Fruit fly (Drosophila melanogaster) ovary, adult (tissue): ENCODE measurements around the gene CG6574.

ENCODE experiments used
- CG17801 ChIP-seq: fragments of 200-800 bp; optimal IDR thresholded peaks from 2 replicates; lab custom pipeline; 2019; ENCODE audit warnings: missing biosample characterization, mild to moderate bottlenecking, missing genetic modification characterization, moderate library complexity; ENCODE audit not compliant: partially characterized antibody

Gene CG6574

DNA sequence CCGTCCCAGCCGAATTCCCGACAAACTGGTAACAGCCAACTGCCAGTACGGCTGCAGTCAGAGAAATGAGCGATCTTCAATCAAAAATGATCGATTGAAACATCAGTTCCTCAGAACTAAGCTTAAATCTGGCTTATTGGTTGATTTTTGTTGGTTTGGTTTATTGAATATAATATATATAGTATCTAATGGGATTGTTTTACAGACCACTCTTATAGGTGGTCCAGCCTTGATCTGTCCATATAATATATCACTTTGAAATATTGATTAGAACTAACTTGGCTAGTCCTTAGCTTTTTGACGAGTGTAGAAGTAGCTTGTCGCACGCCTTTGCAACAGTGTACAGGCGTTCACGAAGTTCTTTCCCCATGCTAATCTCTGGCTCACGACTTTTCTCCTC, 20.4 kb downstream of the CG6574 start:
- TF ChIP-seq CG17801 (GFP tag; lab: Kevin White, UChicago): no peak

DNA sequence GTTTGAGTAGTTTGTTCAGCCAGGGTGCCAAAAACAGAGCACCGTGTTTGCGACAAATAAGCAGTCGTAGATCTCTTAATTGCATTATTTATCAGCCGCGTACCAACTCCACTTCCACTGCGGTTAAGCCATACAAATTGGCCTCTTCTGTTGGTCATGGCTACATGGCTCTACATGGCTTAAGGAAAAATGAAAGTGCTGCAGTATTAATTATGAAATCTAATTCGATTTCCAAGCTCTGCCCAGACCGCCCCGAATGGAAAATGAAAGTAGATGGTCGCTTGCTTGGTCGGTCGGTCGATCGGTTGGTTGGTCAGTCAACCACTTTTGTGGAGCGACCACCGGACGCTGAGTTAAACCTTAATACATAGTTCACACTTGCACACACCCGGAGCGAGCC, 25.9 kb downstream of the CG6574 start:
- TF ChIP-seq CG17801 (GFP tag; lab: Kevin White, UChicago): no peak

DNA sequence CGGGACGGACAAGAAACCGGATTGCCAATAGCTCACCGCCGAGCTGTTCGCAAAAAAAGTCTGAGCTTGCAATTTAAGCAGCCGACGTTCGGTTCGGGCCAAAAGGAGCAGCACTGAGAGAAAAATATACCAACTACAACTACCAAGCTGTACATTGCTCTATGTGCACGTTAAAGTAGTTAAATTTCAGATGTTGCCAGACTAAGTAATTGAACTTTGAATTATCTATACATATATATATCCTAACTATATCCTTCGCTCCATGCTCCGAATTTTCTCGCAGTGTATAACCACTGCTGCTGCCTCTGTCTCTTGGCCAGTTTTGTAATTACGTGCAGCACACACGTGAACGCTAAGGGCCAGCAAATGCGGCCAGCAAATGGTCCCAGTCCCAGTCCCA, 27.9 kb downstream of the CG6574 start:
- TF ChIP-seq CG17801 (GFP tag; lab: Kevin White, UChicago): no peak

DNA sequence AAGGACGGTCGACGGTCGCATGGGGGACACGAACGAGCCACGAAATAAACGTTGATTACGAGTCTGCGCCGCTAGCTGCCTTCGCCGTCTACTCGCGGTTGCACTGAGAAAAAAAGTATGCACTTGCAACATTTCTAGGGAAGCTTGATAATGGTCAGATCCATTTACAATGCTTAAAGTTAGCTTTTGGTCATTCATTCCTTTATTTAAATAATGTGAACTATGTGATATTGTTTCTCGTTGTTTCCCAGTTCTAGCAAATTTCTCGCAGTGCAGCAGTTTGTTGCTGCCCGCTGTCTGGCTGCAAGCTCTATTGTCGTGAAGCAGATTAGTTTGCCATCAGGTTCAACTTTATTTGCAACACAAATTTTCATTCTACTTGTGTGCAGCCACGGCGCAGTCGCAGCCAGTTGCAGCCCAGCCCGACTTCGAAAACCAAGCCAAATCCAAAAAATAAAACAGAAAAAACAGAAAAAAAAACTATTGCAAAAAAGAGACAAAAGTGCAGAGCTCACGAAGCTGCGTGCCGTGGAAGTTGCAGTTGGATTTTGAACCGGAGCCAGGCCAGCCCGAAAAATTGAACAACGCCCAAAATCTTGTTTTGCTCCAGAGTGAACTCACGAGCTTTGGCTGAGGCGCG, 30.1 kb downstream of the CG6574 start:
- no peak for TF ChIP-seq CG17801 (GFP tag; lab: Kevin White, UChicago)

DNA sequence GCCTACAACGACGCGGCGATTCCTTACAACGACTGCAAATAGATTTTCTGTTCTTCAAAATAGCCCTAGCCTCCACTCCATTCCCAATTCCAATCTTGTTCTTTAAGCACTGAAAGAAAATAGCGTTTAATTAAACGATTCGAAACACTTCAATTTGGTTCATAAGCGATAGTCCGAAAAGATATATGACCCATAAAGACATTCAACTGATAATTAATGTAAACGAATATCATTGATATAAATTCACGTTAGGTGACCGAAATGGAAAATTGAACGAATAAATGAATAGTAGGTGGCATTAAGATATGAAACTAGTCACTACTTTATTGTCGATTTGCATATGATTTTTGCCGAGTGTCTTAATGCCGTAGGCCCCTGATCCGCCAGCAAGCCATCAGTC, 33.0 kb downstream of the CG6574 start:
- TF ChIP-seq CG17801 (GFP tag; lab: Kevin White, UChicago): no peak

DNA sequence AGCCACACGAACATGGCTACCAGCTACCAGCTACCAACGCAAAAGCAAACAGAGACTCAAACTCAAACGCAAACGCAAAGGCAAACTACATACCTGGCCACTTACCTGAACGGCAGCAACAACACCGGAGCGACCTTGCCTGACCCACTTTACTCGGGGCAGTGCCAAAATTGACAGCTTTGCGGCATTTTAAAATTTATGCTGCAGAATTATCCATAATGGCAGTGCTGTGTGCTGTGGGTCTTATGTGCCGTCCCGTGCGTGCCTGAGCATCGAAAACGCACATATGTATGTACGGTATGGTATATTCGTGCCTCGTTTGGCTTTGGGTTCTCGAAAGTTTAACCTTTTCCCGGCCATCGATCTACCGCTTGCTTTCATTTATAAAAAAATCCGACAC, 34.1 kb downstream of the CG6574 start:
- TF ChIP-seq CG17801 (GFP tag; lab: Kevin White, UChicago): no peak

DNA sequence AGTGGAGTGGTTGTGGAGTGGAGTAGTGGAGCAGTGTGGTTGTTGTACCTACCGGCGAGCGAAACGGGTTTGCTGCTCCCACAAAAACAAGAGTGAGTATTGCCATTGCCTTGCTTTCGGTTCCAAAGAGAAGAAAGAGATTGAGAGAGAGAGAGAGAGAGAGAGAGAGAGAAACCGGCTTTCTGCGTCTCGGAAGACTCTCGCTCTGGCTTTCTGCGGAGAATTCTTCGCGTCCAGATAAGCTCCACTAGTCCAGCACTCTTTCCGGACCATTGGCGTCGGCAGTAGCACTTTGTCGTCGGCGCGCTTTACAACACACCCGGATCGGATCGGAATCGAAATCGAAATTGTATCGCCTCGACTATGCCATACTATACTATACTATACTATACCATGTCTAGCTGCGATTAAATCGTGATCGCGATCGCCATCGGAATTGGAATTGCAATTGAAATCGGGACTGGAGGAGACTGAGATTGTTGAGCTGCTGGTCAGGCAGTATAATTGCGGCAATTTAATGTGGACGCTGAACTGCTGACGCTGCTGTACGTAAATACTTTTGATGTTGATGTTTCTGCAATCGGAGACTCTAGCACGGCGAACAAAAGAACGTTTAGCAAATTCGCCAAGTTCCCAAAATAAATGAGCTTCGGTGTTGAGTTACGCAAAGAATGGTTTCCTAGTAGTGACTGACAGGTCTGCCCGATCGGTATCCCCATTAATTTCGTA, 35.8 kb downstream of the CG6574 start, which contains the start of gene Cad86C:
TSS of gene Cad86C (plus strand) at position 284 of the 729 bp plus-strand sequence.
- peak; percentile 34 for TF ChIP-seq CG17801 (GFP tag; lab: Kevin White, UChicago)

DNA sequence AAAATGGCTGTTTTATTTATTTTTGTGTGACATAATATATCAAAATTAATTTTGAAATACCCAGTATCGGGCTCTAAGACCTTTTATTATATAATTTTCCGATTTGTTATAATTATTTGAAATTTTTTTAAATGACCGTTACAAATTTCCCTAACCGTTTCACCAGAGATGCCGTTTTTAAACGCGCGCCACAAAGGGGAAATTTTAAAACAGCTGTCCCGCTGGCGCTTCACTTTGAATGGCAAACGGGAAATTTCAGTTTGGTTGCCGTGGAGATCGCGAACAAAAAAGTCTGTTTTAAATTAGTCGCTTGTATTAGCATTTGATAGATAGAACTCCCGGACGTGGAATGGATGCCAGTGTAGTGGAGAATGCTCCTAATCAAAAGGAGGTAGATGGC, 47.8 kb downstream of the CG6574 start, which contains the start of the genes CG14693 and TTLL15:
TSS of gene CG14693 (minus strand) at position 16 of the 400 bp plus-strand sequence.
TSS of gene TTLL15 (plus strand) at position 257 of the 400 bp plus-strand sequence.
- no peak for TF ChIP-seq CG17801 (GFP tag; lab: Kevin White, UChicago)
